Worm (Caenorhabditis elegans): ENCODE measurements around the gene cpsf-1.

Gene cpsf-1

ce11 chrIV:2032946-2033411, at the start of gene cpsf-1:
Gene cpsf-1, minus strand, starts transcription at chrIV:2032996.
- peak; percentile 84 for TF ChIP-seq nfya-1 (tag; optimal IDR thresholded peaks at IDR 0.05; ENCODE audit: insufficient read depth)
- peak; percentile 39 for TF ChIP-seq jun-1 (tag; optimal IDR thresholded peaks at IDR 0.05)
- peak; percentile 87 for TF ChIP-seq nhr-23 (tag; optimal IDR thresholded peaks at IDR 0.05)
- no peak for TF ChIP-seq nhr-237 (tag; optimal IDR thresholded peaks at IDR 0.05)
- no peak for TF ChIP-seq ceh-16 (tag; optimal IDR thresholded peaks at IDR 0.05)
- TF ChIP-seq ceh-82 (tag; optimal IDR thresholded peaks at IDR 0.05): peak; percentile 58
- no peak for TF ChIP-seq zag-1 (tag; optimal IDR thresholded peaks at IDR 0.05)
- TF ChIP-seq skn-1 (tag; optimal IDR thresholded peaks at IDR 0.05): peak; percentile 75
- TF ChIP-seq nhr-76 (tag; optimal IDR thresholded peaks at IDR 0.05): no peak
- no peak for TF ChIP-seq fos-1 (tag; optimal IDR thresholded peaks at IDR 0.05)
- TF ChIP-seq nhr-25 (tag; optimal IDR thresholded peaks at IDR 0.05): peak; percentile 77
- no peak for TF ChIP-seq nhr-43 (tag; optimal IDR thresholded peaks at IDR 0.05; ENCODE audit: poor library complexity, severe bottlenecking)
- TF ChIP-seq lsy-12 (tag; optimal IDR thresholded peaks at IDR 0.05): peak; percentile 1
- TF ChIP-seq unc-62 (GFP tag; optimal IDR thresholded peaks at IDR 0.05): no peak
- no peak for TF ChIP-seq eor-1 (tag; optimal IDR thresholded peaks at IDR 0.05)
- TF ChIP-seq egl-5 (tag; optimal IDR thresholded peaks at IDR 0.05): peak; percentile 38
- peak; percentile 97 for TF ChIP-seq pha-4 (tag; optimal IDR thresholded peaks at IDR 0.05)
- TF ChIP-seq elt-3 (tag; optimal IDR thresholded peaks at IDR 0.05): no peak
- TF ChIP-seq pqm-1 (tag; optimal IDR thresholded peaks at IDR 0.05): peak; percentile 56
- no peak for TF ChIP-seq daf-12 (tag; optimal IDR thresholded peaks at IDR 0.05)
- TF ChIP-seq nhr-67 (tag; optimal IDR thresholded peaks at IDR 0.05): no peak
- no peak for TF ChIP-seq nhr-12 (tag; optimal IDR thresholded peaks at IDR 0.05)
- no peak for TF ChIP-seq tbx-2 (tag; optimal IDR thresholded peaks at IDR 0.05)
- no peak for TF ChIP-seq ZK546.5 (tag; optimal IDR thresholded peaks at IDR 0.05)
- TF ChIP-seq elt-2 (tag; optimal IDR thresholded peaks at IDR 0.05): no peak
- TF ChIP-seq elt-1 (tag; optimal IDR thresholded peaks at IDR 0.05): no peak
- no peak for TF ChIP-seq nhr-77 (tag; optimal IDR thresholded peaks at IDR 0.05)
- peak; percentile 92 for TF ChIP-seq lin-15B (tag; optimal IDR thresholded peaks at IDR 0.05)
- no peak for TF ChIP-seq sea-2 (GFP tag; optimal IDR thresholded peaks at IDR 0.05)
- TF ChIP-seq ceh-28 (tag; optimal IDR thresholded peaks at IDR 0.05): peak; percentile 53
- TF ChIP-seq hmg-11 (tag; optimal IDR thresholded peaks at IDR 0.05): peak; percentile 72
- TF ChIP-seq mml-1 (tag; optimal IDR thresholded peaks at IDR 0.05): no peak
- TF ChIP-seq aly-2 (tag; optimal IDR thresholded peaks at IDR 0.05): no peak
- TF ChIP-seq nhr-28 (tag; optimal IDR thresholded peaks at IDR 0.05): no peak
- no peak for TF ChIP-seq fkh-2 (tag; optimal IDR thresholded peaks at IDR 0.05)
- no peak for TF ChIP-seq egl-27 (tag; optimal IDR thresholded peaks at IDR 0.05)
- no peak for TF ChIP-seq ztf-11 (tag; optimal IDR thresholded peaks at IDR 0.05)
- no peak for TF ChIP-seq unc-39 (tag; optimal IDR thresholded peaks at IDR 0.05)
- no peak for TF ChIP-seq fkh-10 (GFP tag; optimal IDR thresholded peaks at IDR 0.05)
- peak; percentile 69 for TF ChIP-seq R02D3.7 (tag; optimal IDR thresholded peaks at IDR 0.05)
- TF ChIP-seq nhr-11 (tag; optimal IDR thresholded peaks at IDR 0.05): peak; percentile 4
- TF ChIP-seq ztf-4 (tag; optimal IDR thresholded peaks at IDR 0.05): no peak
- TF ChIP-seq ceh-9 (tag; optimal IDR thresholded peaks at IDR 0.05): no peak
- TF ChIP-seq lin-39 (tag; optimal IDR thresholded peaks at IDR 0.05): peak; percentile 81
- TF ChIP-seq mdl-1 (tag; optimal IDR thresholded peaks at IDR 0.05): no peak
- no peak for TF ChIP-seq ama-1 (optimal IDR thresholded peaks at IDR 0.05)
- TF ChIP-seq snpc-4 (tag; optimal IDR thresholded peaks at IDR 0.05): peak; percentile 77

- TF ChIP-seq nfya-1 (tag; optimal IDR thresholded peaks at IDR 0.05; ENCODE audit: insufficient read depth) (no peak), ztf-4 (tag; optimal IDR thresholded peaks at IDR 0.05) (no peak), hmg-11 (tag; optimal IDR thresholded peaks at IDR 0.05) (no peak), fos-1 (tag; optimal IDR thresholded peaks at IDR 0.05) (no peak), aly-2 (tag; optimal IDR thresholded peaks at IDR 0.05) (no peak), nhr-76 (tag; optimal IDR thresholded peaks at IDR 0.05) (no peak), eor-1 (tag; optimal IDR thresholded peaks at IDR 0.05) (no peak), ama-1 (optimal IDR thresholded peaks at IDR 0.05) (no peak), ztf-11 (tag; optimal IDR thresholded peaks at IDR 0.05) (no peak), nhr-43 (tag; optimal IDR thresholded peaks at IDR 0.05; ENCODE audit: poor library complexity, severe bottlenecking) (no peak), nhr-25 (tag; optimal IDR thresholded peaks at IDR 0.05) (no peak), nhr-77 (tag; optimal IDR thresholded peaks at IDR 0.05) (no peak)
Observed at ce11 chrIV:2080340-2080739, 47.5 kb upstream of the cpsf-1 start.

Data from whole organism, L3 larva.